Fruit fly (Drosophila melanogaster) whole organism, embryonic: ENCODE results near the gene gb.

ENCODE experiments used
- Aef1 ChIP-seq: fragments of 200-800 bp; sonication (Bioruptor generic); IDR thresholded peaks from 3 replicates; pipeline ENCODE4 v1.3.6; 2022; ENCODE audit warnings: missing biosample characterization, missing genetic modification characterization
- B-H2 ChIP-seq: fragments of 200-800 bp; sonication (Bioruptor generic); optimal IDR thresholded peaks from 2 replicates; lab custom pipeline; 2018; ENCODE audit warnings: missing biosample characterization, mild to moderate bottlenecking, missing genetic modification characterization
- CG10267 ChIP-seq: fragments of 200-800 bp; sonication (Bioruptor generic); optimal IDR thresholded peaks from 2 replicates; lab custom pipeline; 2018; ENCODE audit warnings: missing biosample characterization, mild to moderate bottlenecking, missing genetic modification characterization, moderate library complexity
- CG10431 ChIP-seq: fragments of 200-800 bp; sonication (Bioruptor generic); optimal IDR thresholded peaks from 3 replicates; lab custom pipeline; 2018; ENCODE audit warnings: missing biosample characterization, mild to moderate bottlenecking, missing genetic modification characterization
- CG10654 ChIP-seq: fragments of 200-800 bp; sonication (Bioruptor generic); optimal IDR thresholded peaks from 2 replicates; lab custom pipeline; 2016; ENCODE audit warnings: missing biosample characterization, missing genetic modification characterization
- CG10959 ChIP-seq: fragments of 200-800 bp; sonication (Bioruptor generic); IDR thresholded peaks from 2 replicates; pipeline ENCODE4 v1.3.6; 2022; ENCODE audit warnings: missing biosample characterization, missing genetic modification characterization
- CG11560 ChIP-seq: fragments of 200-800 bp; sonication (Bioruptor generic); IDR thresholded peaks from 3 replicates; pipeline ENCODE4 v1.3.6; 2022; ENCODE audit warnings: missing biosample characterization, missing genetic modification characterization
- CG11696 ChIP-seq: fragments of 200-800 bp; sonication (Bioruptor generic); IDR thresholded peaks from 2 replicates; pipeline ENCODE4 v1.3.6; 2022; ENCODE audit warnings: missing biosample characterization, missing genetic modification characterization
- CG13296 ChIP-seq: fragments of 200-800 bp; sonication (Bioruptor generic); optimal IDR thresholded peaks from 3 replicates; lab custom pipeline; 2018; ENCODE audit warnings: missing biosample characterization, mild to moderate bottlenecking, missing genetic modification characterization
- CG15073 ChIP-seq: fragments of 200-800 bp; sonication (Bioruptor generic); optimal IDR thresholded peaks from 2 replicates; lab custom pipeline; 2016; ENCODE audit warnings: missing biosample characterization, missing genetic modification characterization
- CG17802 ChIP-seq: fragments of 200-800 bp; sonication (Bioruptor generic); optimal IDR thresholded peaks from 2 replicates; lab custom pipeline; 2018; ENCODE audit warnings: missing biosample characterization, mild to moderate bottlenecking, missing genetic modification characterization, moderate library complexity
- CG17912 ChIP-seq: fragments of 200-800 bp; sonication (Bioruptor generic); optimal IDR thresholded peaks from 2 replicates; lab custom pipeline; 2018; ENCODE audit warnings: missing biosample characterization, mild to moderate bottlenecking, missing genetic modification characterization
- CG30403 ChIP-seq: fragments of 200-800 bp; sonication (Bioruptor generic); optimal IDR thresholded peaks from 3 replicates; lab custom pipeline; 2016; ENCODE audit warnings: missing biosample characterization, missing genetic modification characterization
- CG31441 ChIP-seq: fragments of 200-800 bp; sonication (Bioruptor generic); IDR thresholded peaks from 2 replicates; pipeline ENCODE4 v1.3.6; 2022; ENCODE audit warnings: missing biosample characterization, missing genetic modification characterization
- CG3838 ChIP-seq: fragments of 200-800 bp; sonication (Bioruptor generic); optimal IDR thresholded peaks from 3 replicates; lab custom pipeline; 2016; ENCODE audit warnings: missing biosample characterization, missing genetic modification characterization
- CG6272 ChIP-seq: fragments of 200-800 bp; sonication (Bioruptor generic); IDR thresholded peaks from 2 replicates; pipeline ENCODE4 v1.3.6; 2022; ENCODE audit warnings: missing biosample characterization, missing genetic modification characterization
- CG6654 ChIP-seq: fragments of 200-800 bp; sonication (Bioruptor generic); optimal IDR thresholded peaks from 2 replicates; lab custom pipeline; 2017; ENCODE audit warnings: missing biosample characterization, mild to moderate bottlenecking, missing genetic modification characterization
- CG7839 ChIP-seq: fragments of 200-800 bp; sonication (Bioruptor generic); optimal IDR thresholded peaks from 3 replicates; lab custom pipeline; 2018; ENCODE audit warnings: missing biosample characterization, mild to moderate bottlenecking, missing genetic modification characterization, moderate library complexity
- CG8089 ChIP-seq: fragments of 200-800 bp; sonication (Bioruptor generic); optimal IDR thresholded peaks from 3 replicates; lab custom pipeline; 2016; ENCODE audit warnings: missing biosample characterization, missing genetic modification characterization
- CG9817 ChIP-seq: fragments of 200-800 bp; sonication (Bioruptor generic); optimal IDR thresholded peaks from 2 replicates; lab custom pipeline; 2018; ENCODE audit warnings: missing biosample characterization, mild to moderate bottlenecking, missing genetic modification characterization, moderate library complexity
- CkIIα-i1 ChIP-seq: fragments of 200-800 bp; sonication (Bioruptor generic); IDR thresholded peaks from 2 replicates; pipeline ENCODE4 v1.3.6; 2022; ENCODE audit warnings: missing biosample characterization, missing genetic modification characterization
- Ets97D ChIP-seq: fragments of 200-800 bp; sonication (Bioruptor generic); optimal IDR thresholded peaks from 3 replicates; lab custom pipeline; 2016; ENCODE audit warnings: missing biosample characterization, missing genetic modification characterization
- GATAe ChIP-seq: fragments of 200-800 bp; sonication (Bioruptor generic); conservative IDR thresholded peaks from 2 replicates; pipeline ENCODE4 v1.3.6; 2022; ENCODE audit warnings: missing biosample characterization, missing genetic modification characterization
- HLH54F ChIP-seq: fragments of 200-800 bp; sonication (Bioruptor generic); optimal IDR thresholded peaks from 3 replicates; lab custom pipeline; 2016; ENCODE audit warnings: missing biosample characterization, missing genetic modification characterization
- Hr78 ChIP-seq, 2 experiments: fragments of 200-800 bp in 1 of 2; fragments of >200 bp in 1 of 2; sonication (Bioruptor generic) in 1 of 2; optimal IDR thresholded peaks; 2 replicates each; lab custom pipeline; 2017 to 2019; ENCODE audit warnings: missing biosample characterization in 2 of 2, missing genetic modification characterization in 2 of 2, mild to moderate bottlenecking in 1 of 2, moderate library complexity in 1 of 2
- Kr ChIP-seq: fragments of 200-800 bp; sonication (Bioruptor generic); optimal IDR thresholded peaks from 2 replicates; lab custom pipeline; 2017; ENCODE audit warnings: missing biosample characterization, mild to moderate bottlenecking, missing genetic modification characterization
- NC2β ChIP-seq: fragments of 200-800 bp; sonication (Bioruptor generic); optimal IDR thresholded peaks from 2 replicates; lab custom pipeline; 2016; ENCODE audit warnings: missing biosample characterization, missing genetic modification characterization
- Pdp1 ChIP-seq, 2 experiments: fragments of 200-800 bp; sonication (Bioruptor generic); optimal IDR thresholded peaks; 3 replicates each; lab custom pipeline; 2016; ENCODE audit warnings: missing biosample characterization in 2 of 2, missing genetic modification characterization in 2 of 2, mild to moderate bottlenecking in 1 of 2, moderate library complexity in 1 of 2
- Stat92E ChIP-seq, 3 experiments: fragments of >200 bp in 2 of 3; fragments of 200-800 bp in 1 of 3; sonication (Bioruptor generic) in 1 of 3; optimal IDR thresholded peaks; 2 replicates each; lab custom pipeline; 2017 to 2019; ENCODE audit warnings: missing biosample characterization in 3 of 3, missing genetic modification characterization in 3 of 3, mild to moderate bottlenecking in 1 of 3, moderate library complexity in 1 of 3
- Xrp1 ChIP-seq: fragments of 200-800 bp; sonication (Bioruptor generic); IDR thresholded peaks from 2 replicates; pipeline ENCODE4 v1.3.6; 2022; ENCODE audit warnings: missing biosample characterization, missing genetic modification characterization
- bbx ChIP-seq: fragments of 200-800 bp; sonication (Bioruptor generic); IDR thresholded peaks from 2 replicates; pipeline ENCODE4 v1.3.6; 2022; ENCODE audit warnings: missing biosample characterization, missing genetic modification characterization; ENCODE audit not compliant: partially characterized antibody
- bowl ChIP-seq: fragments of 200-800 bp; sonication (Bioruptor generic); IDR thresholded peaks from 2 replicates; pipeline ENCODE4 v1.3.6; 2022; ENCODE audit warnings: missing biosample characterization, missing genetic modification characterization
- ci ChIP-seq: fragments of 200-800 bp; sonication (Bioruptor generic); IDR thresholded peaks from 3 replicates; pipeline ENCODE4 v1.3.6; 2022; ENCODE audit warnings: missing biosample characterization, missing genetic modification characterization
- crol ChIP-seq: fragments of 200-800 bp; sonication (Bioruptor generic); IDR thresholded peaks from 2 replicates; pipeline ENCODE4 v1.3.6; 2022; ENCODE audit warnings: missing biosample characterization, missing genetic modification characterization
- dmrt11E ChIP-seq: fragments of 200-800 bp; sonication (Bioruptor generic); optimal IDR thresholded peaks from 3 replicates; lab custom pipeline; 2018; ENCODE audit warnings: missing biosample characterization, mild to moderate bottlenecking, missing genetic modification characterization, moderate library complexity
- hb ChIP-seq: fragments of 200-800 bp; sonication (Bioruptor generic); IDR thresholded peaks from 3 replicates; pipeline ENCODE4 v1.3.6; 2022; ENCODE audit warnings: missing biosample characterization, missing genetic modification characterization; ENCODE audit not compliant: partially characterized antibody
- ind ChIP-seq: fragments of 200-800 bp; sonication (Bioruptor generic); optimal IDR thresholded peaks from 3 replicates; lab custom pipeline; 2016; ENCODE audit warnings: missing biosample characterization, missing genetic modification characterization
- knrl ChIP-seq: fragments of 200-800 bp; sonication (Bioruptor generic); IDR thresholded peaks from 3 replicates; pipeline ENCODE4 v1.3.6; 2022; ENCODE audit warnings: missing biosample characterization, missing genetic modification characterization; ENCODE audit not compliant: partially characterized antibody
- lmd ChIP-seq: fragments of 200-800 bp; sonication (Bioruptor generic); IDR thresholded peaks from 2 replicates; pipeline ENCODE4 v1.3.6; 2022; ENCODE audit warnings: missing biosample characterization, missing genetic modification characterization
- mam ChIP-seq: fragments of 200-800 bp; sonication (Bioruptor generic); optimal IDR thresholded peaks from 3 replicates; lab custom pipeline; 2016; ENCODE audit warnings: missing biosample characterization, missing genetic modification characterization
- mirr ChIP-seq: fragments of 200-800 bp; sonication (Bioruptor generic); optimal IDR thresholded peaks from 3 replicates; lab custom pipeline; 2018; ENCODE audit warnings: missing biosample characterization, mild to moderate bottlenecking, missing genetic modification characterization
- odd ChIP-seq: fragments of 200-800 bp; sonication (Bioruptor generic); optimal IDR thresholded peaks from 2 replicates; lab custom pipeline; 2017; ENCODE audit warnings: missing biosample characterization, mild to moderate bottlenecking, missing genetic modification characterization
- org-1 ChIP-seq: fragments of 200-800 bp; sonication (Bioruptor generic); optimal IDR thresholded peaks from 2 replicates; lab custom pipeline; 2017; ENCODE audit warnings: missing biosample characterization, missing genetic modification characterization
- repo ChIP-seq: fragments of 200-800 bp; sonication (Bioruptor generic); optimal IDR thresholded peaks from 2 replicates; lab custom pipeline; 2016; ENCODE audit warnings: missing biosample characterization, missing genetic modification characterization
- row ChIP-seq: fragments of 200-800 bp; sonication (Bioruptor generic); IDR thresholded peaks from 3 replicates; pipeline ENCODE4 v1.3.6; 2022; ENCODE audit warnings: missing biosample characterization, missing genetic modification characterization
- salm ChIP-seq: fragments of 200-800 bp; sonication (Bioruptor generic); optimal IDR thresholded peaks from 2 replicates; lab custom pipeline; 2018; ENCODE audit warnings: missing biosample characterization, mild to moderate bottlenecking, missing genetic modification characterization
- tll ChIP-seq, 2 experiments: fragments of 200-800 bp in 1 of 2; fragments of >200 bp in 1 of 2; sonication (Bioruptor generic) in 1 of 2; optimal IDR thresholded peaks; 2 replicates each; lab custom pipeline; 2017 to 2019; ENCODE audit warnings: missing biosample characterization in 2 of 2, missing genetic modification characterization in 2 of 2, mild to moderate bottlenecking in 1 of 2, moderate library complexity in 1 of 2
- wek ChIP-seq: fragments of 200-800 bp; sonication (Bioruptor generic); optimal IDR thresholded peaks from 3 replicates; lab custom pipeline; 2018; ENCODE audit warnings: missing biosample characterization, mild to moderate bottlenecking, missing genetic modification characterization, moderate library complexity
- yki ChIP-seq: fragments of >200 bp; optimal IDR thresholded peaks from 3 replicates; lab custom pipeline; 2018

gb gene

dm6 chr3R:27150685-27151515, 38.8 kb upstream of the gb start, which contains the start of gene CG6051 (continued):
- peak; percentile 33 for TF ChIP-seq repo (GFP tag; lab: Kevin White, UChicago)
- TF ChIP-seq hb (GFP tag; lab: Robert Waterston, UW): no peak
- TF ChIP-seq mam (GFP tag; lab: Kevin White, UChicago): peak; percentile 63
- TF ChIP-seq CG6654 (GFP tag; lab: Kevin White, UChicago): no peak
- TF ChIP-seq B-H2 (GFP tag; lab: Kevin White, UChicago): peak; percentile 49
- TF ChIP-seq CG17802 (tag; lab: Kevin White, UChicago): peak; percentile 91
- TF ChIP-seq crol (GFP tag; lab: Robert Waterston, UW): no peak
- peak; percentile 58 for TF ChIP-seq CG30403 (GFP tag; lab: Kevin White, UChicago)
- TF ChIP-seq Ets97D (GFP tag; lab: Kevin White, UChicago): peak; percentile 53
- TF ChIP-seq CG10654 (GFP tag; lab: Kevin White, UChicago): peak; percentile 30
- peak; percentile 71 for TF ChIP-seq ind (GFP tag; lab: Kevin White, UChicago)
- TF ChIP-seq Pdp1 (GFP tag; optimal IDR thresholded peaks at IDR 0.05; lab: Kevin White, UChicago): peak; percentile 25 to 26
- peak; percentile 46 for TF ChIP-seq mirr (GFP tag; lab: Kevin White, UChicago)
- no peak for TF ChIP-seq CkIIα-i1 (GFP tag; lab: Robert Waterston, UW)
- no peak for TF ChIP-seq bbx (GFP tag; lab: Robert Waterston, UW)
- peak; percentile 65 for TF ChIP-seq CG10267 (tag; lab: Kevin White, UChicago)
- peak; percentile 53 for TF ChIP-seq CG8089 (GFP tag; lab: Kevin White, UChicago)
- TF ChIP-seq CG10959 (GFP tag; lab: Robert Waterston, UW): no peak
- peak; percentile 44; the same call in 1 of the 2 replicates for TF ChIP-seq CG6272 (GFP tag; lab: Robert Waterston, UW)
- no peak for TF ChIP-seq salm (tag; lab: Kevin White, UChicago)
- no peak for TF ChIP-seq ci
- peak; percentile 51 for TF ChIP-seq dmrt11E (tag; lab: Kevin White, UChicago)
- no peak for TF ChIP-seq CG31441
- TF ChIP-seq Xrp1 (GFP tag; lab: Robert Waterston, UW): no peak
- no peak for TF ChIP-seq GATAe (GFP tag; lab: Robert Waterston, UW)
- peak in 1 of 2 experiments; percentile 70 for TF ChIP-seq tll (GFP tag; optimal IDR thresholded peaks at IDR 0.05; lab: Kevin White, UChicago)
- no peak for TF ChIP-seq CG15073 (GFP tag; lab: Kevin White, UChicago)
- TF ChIP-seq lmd: no peak
- peak in 1 of 2 experiments; percentile 13 for TF ChIP-seq Hr78 (GFP tag; optimal IDR thresholded peaks at IDR 0.05; lab: Kevin White, UChicago)
- no peak for TF ChIP-seq CG11696
- TF ChIP-seq bowl: no peak
- TF ChIP-seq CG13296 (GFP tag; lab: Kevin White, UChicago): peak; percentile 46
- peak; percentile 66 for TF ChIP-seq NC2β (GFP tag; lab: Kevin White, UChicago)
- TF ChIP-seq row (GFP tag; lab: Robert Waterston, UW): no peak
- TF ChIP-seq wek (GFP tag; lab: Kevin White, UChicago): peak; percentile 57
- peak; percentile 61 for TF ChIP-seq HLH54F (GFP tag; lab: Kevin White, UChicago)
- TF ChIP-seq yki: no peak
- TF ChIP-seq CG3838: no peak
- no peak for TF ChIP-seq Kr (GFP tag; lab: Kevin White, UChicago)
- TF ChIP-seq Stat92E (GFP tag; optimal IDR thresholded peaks at IDR 0.05; lab: Kevin White, UChicago): peak in 1 of 3 experiments; percentile 77
- TF ChIP-seq CG11560 (tag; lab: Robert Waterston, UW): no peak
- peak; percentile 58 for TF ChIP-seq CG10431 (GFP tag; lab: Kevin White, UChicago)
- TF ChIP-seq org-1: no peak
- TF ChIP-seq odd: no peak
- no peak for TF ChIP-seq Aef1 (GFP tag; lab: Robert Waterston, UW)
- TF ChIP-seq CG17912: no peak
- TF ChIP-seq CG9817 (tag; lab: Kevin White, UChicago): peak; percentile 69
- peak; percentile 62 for TF ChIP-seq CG7839
- no peak for TF ChIP-seq knrl (GFP tag; lab: Robert Waterston, UW)
